Fruit fly (Drosophila melanogaster) whole organism, pupa: Measurements from ENCODE around the gene CG43063.

Experiments
- CG10348 ChIP-seq: fragments of 200-800 bp; sonication (Bioruptor generic); IDR thresholded peaks from 2 replicates; pipeline ENCODE4 v1.3.6; 2022; ENCODE audit warnings: missing biosample characterization, missing genetic modification characterization
- CG12605 ChIP-seq: fragments of 200-800 bp; sonication (Bioruptor generic); IDR thresholded peaks from 2 replicates; pipeline ENCODE4 v1.3.6; 2022; ENCODE audit warnings: missing biosample characterization, missing genetic modification characterization
- CG13204 ChIP-seq: fragments of 200-800 bp; sonication (Bioruptor generic); optimal IDR thresholded peaks from 2 replicates; lab custom pipeline; 2018; ENCODE audit warnings: missing biosample characterization, mild to moderate bottlenecking, missing genetic modification characterization, moderate library complexity
- CG14655 ChIP-seq: fragments of 200-800 bp; sonication (Bioruptor generic); optimal IDR thresholded peaks from 3 replicates; lab custom pipeline; 2017; ENCODE audit warnings: mild to moderate bottlenecking, missing biosample characterization, missing genetic modification reagents, missing genetic modification characterization
- CG15710 ChIP-seq: fragments of 200-800 bp; sonication (Bioruptor generic); optimal IDR thresholded peaks from 2 replicates; lab custom pipeline; 2018; ENCODE audit warnings: missing biosample characterization, mild to moderate bottlenecking, missing genetic modification characterization, moderate library complexity
- CG17806 ChIP-seq: fragments of 200-800 bp; sonication (Bioruptor generic); optimal IDR thresholded peaks from 2 replicates; lab custom pipeline; 2018; ENCODE audit warnings: missing biosample characterization, mild to moderate bottlenecking, missing genetic modification characterization, moderate library complexity
- CG32121 ChIP-seq: fragments of 200-800 bp; sonication (Bioruptor generic); IDR thresholded peaks from 2 replicates; pipeline ENCODE4 v1.3.6; 2022; ENCODE audit warnings: missing biosample characterization, missing genetic modification characterization
- CG34367 ChIP-seq: fragments of 200-800 bp; sonication (Bioruptor generic); optimal IDR thresholded peaks from 2 replicates; lab custom pipeline; 2018; ENCODE audit warnings: missing biosample characterization, mild to moderate bottlenecking, missing genetic modification characterization
- CG4496 ChIP-seq: fragments of 200-800 bp; sonication (Bioruptor generic); IDR thresholded peaks from 3 replicates; pipeline ENCODE4 v1.3.6; 2022; ENCODE audit warnings: missing biosample characterization, missing genetic modification characterization
- CG8159 ChIP-seq: fragments of 200-800 bp; sonication (Bioruptor generic); optimal IDR thresholded peaks from 3 replicates; lab custom pipeline; 2018; ENCODE audit warnings: missing biosample characterization, mild to moderate bottlenecking, missing genetic modification characterization, moderate library complexity
- CG8301 ChIP-seq: fragments of 200-800 bp; sonication (Bioruptor generic); optimal IDR thresholded peaks from 2 replicates; lab custom pipeline; 2018; ENCODE audit warnings: missing biosample characterization, mild to moderate bottlenecking, missing genetic modification characterization
- CG9948 ChIP-seq: fragments of 200-800 bp; sonication (Bioruptor generic); optimal IDR thresholded peaks from 2 replicates; lab custom pipeline; 2018; ENCODE audit warnings: missing biosample characterization, mild to moderate bottlenecking, missing genetic modification characterization, moderate library complexity
- D1 ChIP-seq: fragments of 200-800 bp; sonication (Bioruptor generic); optimal IDR thresholded peaks from 2 replicates; lab custom pipeline; 2018; ENCODE audit warnings: missing biosample characterization, mild to moderate bottlenecking, missing genetic modification characterization, moderate library complexity
- EcR ChIP-seq: fragments of 200-800 bp; sonication (Bioruptor generic); optimal IDR thresholded peaks from 3 replicates; lab custom pipeline; 2019; ENCODE audit warnings: missing biosample characterization, missing genetic modification characterization, mild to moderate bottlenecking, moderate library complexity, missing genetic modification reagents
- Ets98B ChIP-seq: fragments of 200-800 bp; sonication (Bioruptor generic); IDR thresholded peaks from 2 replicates; pipeline ENCODE4 v1.3.6; 2022; ENCODE audit warnings: missing biosample characterization, missing genetic modification characterization
- Pif1A ChIP-seq: fragments of 200-800 bp; sonication (Bioruptor generic); optimal IDR thresholded peaks from 3 replicates; lab custom pipeline; 2016; ENCODE audit warnings: missing biosample characterization, missing genetic modification characterization
- Pif1B ChIP-seq: fragments of 200-800 bp; sonication (Bioruptor generic); optimal IDR thresholded peaks from 3 replicates; lab custom pipeline; 2016; ENCODE audit warnings: missing biosample characterization, missing genetic modification characterization
- Snoo ChIP-seq: fragments of 200-800 bp; sonication (Bioruptor generic); optimal IDR thresholded peaks from 3 replicates; lab custom pipeline; 2017; ENCODE audit warnings: missing biosample characterization, mild to moderate bottlenecking, missing genetic modification characterization, inconsistent platforms
- fd96Ca ChIP-seq: fragments of 200-800 bp; sonication (Bioruptor generic); IDR thresholded peaks from 3 replicates; pipeline ENCODE4 v1.3.6; 2022; ENCODE audit warnings: missing biosample characterization, missing genetic modification characterization
- gl ChIP-seq: fragments of 200-800 bp; sonication (Bioruptor generic); optimal IDR thresholded peaks from 2 replicates; lab custom pipeline; 2018; ENCODE audit warnings: missing biosample characterization, mild to moderate bottlenecking, missing genetic modification characterization
- rn ChIP-seq: fragments of 200-800 bp; sonication (Bioruptor generic); IDR thresholded peaks from 2 replicates; pipeline ENCODE4 v1.3.6; 2022; ENCODE audit warnings: missing biosample characterization, missing genetic modification characterization

CG43063 gene

DNA sequence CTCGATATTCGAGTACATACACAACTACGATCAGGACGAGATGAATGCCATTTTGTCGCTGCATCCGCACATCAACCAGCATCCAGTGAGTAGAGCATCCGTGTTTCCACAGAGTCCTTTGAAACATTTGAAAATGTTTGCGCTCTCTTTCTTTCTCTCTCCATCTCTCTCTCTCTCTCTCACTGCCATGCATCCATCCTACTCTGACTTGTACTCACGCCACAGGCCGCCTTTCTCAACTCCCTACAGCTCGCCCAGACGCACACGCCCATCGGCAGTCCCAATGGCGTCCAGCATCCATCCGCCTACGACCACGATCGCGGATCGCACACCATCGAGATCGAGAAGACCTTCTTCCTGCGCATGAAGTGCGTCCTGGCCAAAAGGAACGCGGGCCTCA is 11.4 kb upstream of the CG43063 start:
- TF ChIP-seq rn (GFP tag; lab: Robert Waterston, UW) (no peak), CG32121 (GFP tag; lab: Robert Waterston, UW) (no peak), Ets98B (GFP tag; lab: Robert Waterston, UW) (no peak), CG9948 (tag; lab: Kevin White, UChicago) (no peak), fd96Ca (GFP tag; lab: Robert Waterston, UW) (no peak), Pif1B (GFP tag; lab: Kevin White, UChicago) (no peak), CG8159 (tag; lab: Kevin White, UChicago) (no peak), CG10348 (no peak), CG34367 (no peak), CG12605 (GFP tag; lab: Robert Waterston, UW) (no peak), D1 (tag; lab: Kevin White, UChicago) (no peak)
- TF ChIP-seq, all 21 proteins: peak for 0

DNA sequence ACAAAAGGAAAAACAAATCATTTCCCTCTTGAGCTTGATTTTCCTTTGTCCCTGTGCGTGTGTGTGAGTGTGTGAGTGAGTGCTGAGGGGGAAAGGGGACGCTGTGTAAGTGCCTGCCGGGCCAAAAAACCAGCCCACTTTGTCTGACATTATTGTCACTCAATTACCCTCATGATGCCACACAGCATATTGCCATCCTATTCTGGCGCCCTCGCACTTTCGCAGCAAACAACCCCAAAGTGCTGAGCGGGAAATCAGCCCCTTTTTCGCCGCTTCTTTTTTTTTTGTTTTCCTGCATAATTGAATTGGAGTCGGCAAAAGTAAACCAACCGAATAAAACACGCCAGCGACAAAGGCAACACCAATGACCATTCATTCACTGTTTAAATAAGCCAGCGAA is 10.3 kb upstream of the CG43063 start:
- TF ChIP-seq CG14655 (GFP tag; lab: Kevin White, UChicago) = no peak
- TF ChIP-seq CG32121 (GFP tag; lab: Robert Waterston, UW) = no peak
- no peak for TF ChIP-seq Pif1A (GFP tag; lab: Kevin White, UChicago)
- no peak for TF ChIP-seq Ets98B (GFP tag; lab: Robert Waterston, UW)
- TF ChIP-seq fd96Ca (GFP tag; lab: Robert Waterston, UW) = no peak
- no peak for TF ChIP-seq CG10348
- no peak for TF ChIP-seq CG8159 (tag; lab: Kevin White, UChicago)
- no peak for TF ChIP-seq Pif1B (GFP tag; lab: Kevin White, UChicago)
- TF ChIP-seq CG13204 (GFP tag; lab: Kevin White, UChicago) = no peak
- no peak for TF ChIP-seq CG12605 (GFP tag; lab: Robert Waterston, UW)
- no peak for TF ChIP-seq rn (GFP tag; lab: Robert Waterston, UW)
- no peak for TF ChIP-seq Snoo (tag; lab: Kevin White, UChicago)
- no peak for TF ChIP-seq CG15710 (tag; lab: Kevin White, UChicago)
- TF ChIP-seq gl (tag; lab: Kevin White, UChicago) = no peak
- TF ChIP-seq CG9948 (tag; lab: Kevin White, UChicago) = no peak
- TF ChIP-seq D1 (tag; lab: Kevin White, UChicago) = no peak
- TF ChIP-seq CG34367 = no peak

DNA sequence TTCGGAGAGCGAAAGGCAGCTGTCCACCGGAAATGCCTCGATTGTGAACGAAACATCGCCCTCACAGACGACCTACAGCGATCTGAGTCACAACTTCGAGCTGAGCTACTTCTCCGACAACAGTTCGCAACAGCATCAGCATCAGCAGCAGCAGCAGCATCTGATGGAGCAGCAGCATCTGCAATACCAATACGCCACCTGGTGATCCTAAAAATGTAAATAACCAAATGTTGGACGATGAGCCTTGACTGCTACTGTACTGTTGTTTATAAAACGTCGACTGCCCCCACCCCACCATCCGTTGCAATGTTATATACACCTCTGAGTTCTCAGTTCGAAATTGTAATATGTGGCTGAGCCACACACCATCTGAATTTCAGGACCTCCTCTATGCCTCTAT is 8.8 kb upstream of the CG43063 start:
- no peak for TF ChIP-seq CG12605 (GFP tag; lab: Robert Waterston, UW)
- no peak for TF ChIP-seq CG4496 (GFP tag; lab: Robert Waterston, UW)
- no peak for TF ChIP-seq Pif1A (GFP tag; lab: Kevin White, UChicago)
- no peak for TF ChIP-seq Ets98B (GFP tag; lab: Robert Waterston, UW)
- TF ChIP-seq CG32121 (GFP tag; lab: Robert Waterston, UW) = no peak
- TF ChIP-seq Snoo (tag; lab: Kevin White, UChicago) = no peak
- TF ChIP-seq CG8301 (tag; lab: Kevin White, UChicago) = no peak
- TF ChIP-seq CG14655 (GFP tag; lab: Kevin White, UChicago) = no peak
- no peak for TF ChIP-seq rn (GFP tag; lab: Robert Waterston, UW)
- no peak for TF ChIP-seq CG9948 (tag; lab: Kevin White, UChicago)
- no peak for TF ChIP-seq CG34367
- TF ChIP-seq EcR = no peak
- no peak for TF ChIP-seq fd96Ca (GFP tag; lab: Robert Waterston, UW)
- TF ChIP-seq D1 (tag; lab: Kevin White, UChicago) = no peak
- no peak for TF ChIP-seq CG17806 (tag; lab: Kevin White, UChicago)
- no peak for TF ChIP-seq Pif1B (GFP tag; lab: Kevin White, UChicago)
- TF ChIP-seq CG13204 (GFP tag; lab: Kevin White, UChicago) = no peak
- TF ChIP-seq CG8159 (tag; lab: Kevin White, UChicago) = no peak
- TF ChIP-seq CG15710 (tag; lab: Kevin White, UChicago) = no peak

DNA sequence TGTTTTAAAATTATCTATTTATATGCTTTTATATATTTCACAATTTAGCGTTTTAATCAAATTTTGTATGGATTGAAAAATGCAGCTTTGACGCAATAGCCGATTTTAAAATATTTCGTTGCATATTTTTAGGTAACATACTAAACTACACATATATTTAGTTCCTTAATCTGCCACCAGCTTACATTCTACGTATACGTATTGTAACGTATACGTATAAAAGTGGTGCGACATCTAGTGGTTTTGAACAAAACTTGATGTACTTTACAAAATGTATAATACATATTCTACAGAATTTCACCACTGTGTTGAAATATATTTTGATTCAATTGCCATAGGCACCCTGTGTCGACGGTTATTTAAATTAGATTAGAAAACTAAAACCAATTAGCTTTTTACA is 7.8 kb upstream of the CG43063 start:
- TF ChIP-seq CG17806 (tag; lab: Kevin White, UChicago) (no peak), D1 (tag; lab: Kevin White, UChicago) (no peak), CG15710 (tag; lab: Kevin White, UChicago) (no peak), Ets98B (GFP tag; lab: Robert Waterston, UW) (no peak), CG8159 (tag; lab: Kevin White, UChicago) (no peak), EcR (no peak), rn (GFP tag; lab: Robert Waterston, UW) (no peak), CG9948 (tag; lab: Kevin White, UChicago) (no peak), CG14655 (GFP tag; lab: Kevin White, UChicago) (no peak), CG8301 (tag; lab: Kevin White, UChicago) (no peak)

DNA sequence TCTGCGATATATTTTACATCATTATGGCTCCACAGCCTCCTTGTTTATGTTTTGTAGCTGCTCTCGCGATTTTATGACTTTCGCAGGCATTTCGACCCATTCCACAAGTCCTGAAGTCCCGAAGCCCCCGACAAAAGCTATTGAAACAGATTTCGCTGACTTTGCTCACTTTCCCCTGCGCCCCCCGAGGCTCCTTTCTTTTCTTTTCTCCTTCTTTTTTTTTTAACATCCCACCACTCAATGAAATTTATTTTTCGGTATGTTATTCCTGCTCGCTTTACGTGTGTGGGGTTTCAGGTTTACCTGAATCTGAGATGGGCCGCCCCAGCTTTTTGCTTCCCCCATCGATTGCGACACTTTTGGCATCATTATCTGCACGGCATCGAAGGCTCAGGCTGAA is 3.6 kb upstream of the CG43063 start:
- no peak for TF ChIP-seq CG10348
- no peak for TF ChIP-seq CG34367
- TF ChIP-seq Pif1B (GFP tag; lab: Kevin White, UChicago) = no peak
- TF ChIP-seq CG9948 (tag; lab: Kevin White, UChicago) = no peak
- TF ChIP-seq rn (GFP tag; lab: Robert Waterston, UW) = no peak
- TF ChIP-seq CG13204 (GFP tag; lab: Kevin White, UChicago) = no peak
- no peak for TF ChIP-seq CG4496 (GFP tag; lab: Robert Waterston, UW)
- TF ChIP-seq CG8159 (tag; lab: Kevin White, UChicago) = no peak
- no peak for TF ChIP-seq D1 (tag; lab: Kevin White, UChicago)
- TF ChIP-seq EcR = no peak
- no peak for TF ChIP-seq Snoo (tag; lab: Kevin White, UChicago)
- no peak for TF ChIP-seq CG8301 (tag; lab: Kevin White, UChicago)
- no peak for TF ChIP-seq CG32121 (GFP tag; lab: Robert Waterston, UW)
- TF ChIP-seq fd96Ca (GFP tag; lab: Robert Waterston, UW) = no peak

DNA sequence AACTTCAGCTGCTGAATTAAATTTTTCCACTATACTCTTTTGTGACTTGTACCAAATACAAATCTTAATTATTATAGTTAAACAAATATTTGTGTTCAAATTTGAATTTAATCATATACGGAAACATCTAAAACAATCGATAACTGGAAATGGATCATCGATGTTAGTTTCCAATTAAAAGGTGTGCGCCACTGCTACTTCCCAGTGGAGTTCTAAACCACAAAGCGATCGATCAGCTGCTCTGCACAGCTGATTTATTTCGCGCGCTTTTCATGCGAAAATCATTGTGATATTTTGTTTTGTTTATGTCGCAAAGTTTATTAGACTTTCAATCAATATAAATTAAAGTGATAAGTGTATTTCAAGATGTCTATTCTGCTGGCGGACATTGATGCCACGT is 2.4 kb downstream of the CG43063 start, which contains the start of gene timeout:
TSS of gene timeout (plus strand) at position 257 of the 400 bp plus-strand sequence.
- TF ChIP-seq D1 (tag; lab: Kevin White, UChicago) (peak; percentile 13), CG13204 (GFP tag; lab: Kevin White, UChicago) (no peak), EcR (no peak)
